Worm (Caenorhabditis elegans) whole organism, midembryonic: ENCODE measurements around the gene C14E2.11.

Experiments used
- T22C8.4 ChIP-seq: fragments of 200-800 bp; sonication (Bioruptor generic); IDR thresholded peaks from 2 replicates; pipeline ENCODE4 v1.3.6; 2022; ENCODE audit warnings: missing genetic modification characterization, missing compliant biosample characterization
- cog-1 ChIP-seq: sonication (generic microtip); optimal IDR thresholded peaks from 2 replicates; lab custom pipeline; 2016; ENCODE audit warnings: missing genetic modification characterization, missing compliant biosample characterization
- flt-1 ChIP-seq: fragments of 200-800 bp; sonication (Bioruptor generic); IDR thresholded peaks from 2 replicates; pipeline ENCODE4 v1.3.6; 2022; ENCODE audit warnings: missing genetic modification characterization, missing compliant biosample characterization
- klf-2 ChIP-seq: fragments of 200-800 bp; sonication (Bioruptor generic); conservative IDR thresholded peaks from 2 replicates; pipeline ENCODE4 v1.3.6; 2022; ENCODE audit warnings: missing genetic modification reagents, missing genetic modification characterization, missing compliant biosample characterization
- med-1 ChIP-seq: sonication (generic microtip); optimal IDR thresholded peaks from 2 replicates; lab custom pipeline; 2017; ENCODE audit warnings: missing genetic modification characterization, mild to moderate bottlenecking, missing compliant biosample characterization, antibody characterized with exemption, missing genetic modification reagents; ENCODE audit not compliant: insufficient read depth
- ref-1 ChIP-seq: fragments of 200-800 bp; sonication (Bioruptor generic); conservative IDR thresholded peaks from 2 replicates; pipeline ENCODE4 v1.3.6; 2022; ENCODE audit warnings: missing genetic modification reagents, missing genetic modification characterization, missing compliant biosample characterization
- tab-1 ChIP-seq: fragments of 200-800 bp; sonication (Bioruptor generic); IDR thresholded peaks from 2 replicates; pipeline ENCODE4 v1.3.6; 2022; ENCODE audit warnings: missing genetic modification characterization, missing compliant biosample characterization
- ztf-23 ChIP-seq: fragments of 200-800 bp; sonication (Bioruptor generic); IDR thresholded peaks from 2 replicates; pipeline ENCODE4 v1.3.6; 2022; ENCODE audit warnings: missing genetic modification reagents, missing genetic modification characterization, missing compliant biosample characterization
- ztf-29 ChIP-seq: fragments of 200-800 bp; sonication (Bioruptor generic); IDR thresholded peaks from 2 replicates; pipeline ENCODE4 v1.3.6; 2022; ENCODE audit warnings: missing genetic modification reagents, missing genetic modification characterization, missing compliant biosample characterization

The C14E2.11 gene

ce11 chrX:1852636-1853035 is 51.4 kb downstream of the C14E2.11 start, which contains the start of gene ceh-21:
Gene ceh-21, minus strand, starts transcription at chrX:1852736.
- TF ChIP-seq med-1 (GFP tag; lab: Kevin White, UChicago) (no peak), tab-1 (GFP tag; lab: Robert Waterston, UW) (no peak), ztf-29 (GFP tag; lab: Robert Waterston, UW) (no peak), ref-1 (GFP tag; lab: Robert Waterston, UW) (no peak), flt-1 (no peak), T22C8.4 (GFP tag; lab: Robert Waterston, UW) (no peak), ztf-23 (GFP tag; lab: Robert Waterston, UW) (no peak), klf-2 (GFP tag; lab: Robert Waterston, UW) (no peak), cog-1 (tag; lab: Kevin White, UChicago) (no peak)

DNA sequence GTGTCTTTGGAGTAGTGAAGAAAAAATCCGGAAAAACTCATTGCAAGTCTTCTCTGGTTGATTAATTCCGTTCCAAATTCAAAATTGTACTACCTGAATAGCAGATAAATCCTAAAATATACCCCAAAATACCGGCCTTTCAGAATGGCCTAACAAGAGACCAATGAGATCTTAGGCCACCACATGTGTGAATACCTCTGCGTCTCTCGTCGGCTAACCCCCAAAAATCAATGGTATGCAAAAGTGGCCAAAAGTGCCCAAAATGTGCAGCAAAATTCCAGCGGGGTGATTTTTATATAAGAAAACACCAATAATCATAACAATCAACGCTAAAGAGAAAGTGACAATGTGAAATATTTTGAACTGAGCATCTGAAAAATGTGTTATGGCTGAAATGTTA is 52.3 kb downstream of the C14E2.11 start, which contains the start of gene T26C11.9:
Gene T26C11.9, minus strand, starts transcription at position 254 of the 400 bp plus-strand sequence.
- TF ChIP-seq tab-1 (GFP tag; lab: Robert Waterston, UW) (no peak), cog-1 (tag; lab: Kevin White, UChicago) (no peak), T22C8.4 (GFP tag; lab: Robert Waterston, UW) (peak; percentile 39; the same call in 1 of the 2 replicates)
